Worm (Caenorhabditis elegans): ENCODE results near the gene magu-1.

The magu-1 gene

DNA sequence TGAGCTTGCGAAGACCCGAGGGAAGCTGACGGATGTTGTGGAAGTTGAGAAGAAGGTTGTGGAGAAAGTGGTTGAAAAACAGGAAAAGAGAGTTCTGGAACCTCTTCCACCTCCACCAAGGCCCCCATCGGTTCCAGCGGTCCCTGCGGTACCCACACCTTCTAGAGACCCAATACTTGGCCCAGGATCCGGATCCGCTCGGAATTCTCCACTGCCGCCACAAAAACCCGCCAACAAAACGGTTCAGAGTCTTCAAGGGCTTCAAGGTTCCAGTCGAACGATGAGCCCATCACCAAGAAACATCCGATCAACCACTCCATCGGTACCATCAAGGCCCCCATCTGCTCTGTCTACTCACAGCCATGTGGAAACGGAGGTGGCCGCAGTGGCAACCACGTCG, 34.5 kb downstream of the magu-1 start:
- no peak for TF ChIP-seq unc-62 (GFP tag; optimal IDR thresholded peaks at IDR 0.05)

DNA sequence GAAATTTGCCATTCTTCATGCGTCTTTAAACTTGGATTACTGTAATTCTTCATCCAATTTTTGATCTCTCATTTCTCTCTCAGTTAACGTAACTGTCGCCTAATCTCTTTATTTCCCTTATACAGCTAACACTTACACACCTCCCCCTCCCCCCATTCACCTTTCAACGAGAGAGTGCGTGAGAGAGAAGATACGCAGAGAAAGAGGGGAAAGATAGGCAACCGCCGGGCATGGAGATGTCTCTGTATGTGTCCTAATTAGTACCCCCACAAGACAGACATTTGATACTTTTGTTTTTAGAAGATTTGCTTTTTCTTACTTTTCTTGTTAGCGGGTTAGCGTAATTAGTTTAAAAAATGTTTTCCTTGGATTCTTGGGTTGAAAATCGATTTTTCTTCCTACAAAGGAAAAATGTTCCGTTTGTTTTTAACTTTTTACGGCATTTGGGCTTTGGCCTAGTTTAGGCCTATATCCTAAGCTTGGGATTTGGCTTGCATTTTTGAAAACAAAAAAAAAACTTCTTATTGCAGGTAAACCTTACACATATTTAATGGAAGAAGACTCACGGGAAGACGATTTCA, 37.1 kb downstream of the magu-1 start, which contains the start of gene affl-2:
TSS of gene affl-2 (plus strand) at position 531 of the 581 bp plus-strand sequence.
- TF ChIP-seq unc-62 (GFP tag; optimal IDR thresholded peaks at IDR 0.05): no peak

DNA sequence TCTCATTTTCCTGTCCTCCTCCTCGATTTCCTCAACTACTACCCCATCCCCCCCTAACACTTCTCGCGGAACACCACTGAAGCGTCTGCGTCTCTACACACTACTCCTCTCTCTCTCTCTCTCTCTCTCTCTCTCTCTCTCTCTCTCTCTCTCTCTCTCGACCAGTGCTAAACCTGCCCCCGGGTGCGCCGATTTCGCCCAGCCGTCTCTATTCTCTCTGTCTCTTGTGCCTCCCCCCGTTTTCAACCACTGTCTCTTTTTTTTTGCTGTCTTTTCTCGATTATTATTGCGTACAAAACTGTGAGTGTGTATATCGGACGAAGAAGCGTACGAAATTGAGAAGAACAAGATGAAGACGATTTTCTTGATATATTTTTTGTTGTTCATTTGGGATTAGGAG, 38.5 kb downstream of the magu-1 start:
- no peak for TF ChIP-seq unc-62 (GFP tag; optimal IDR thresholded peaks at IDR 0.05)

- no peak for TF ChIP-seq unc-62 (GFP tag; optimal IDR thresholded peaks at IDR 0.05)
Measured at ce11 chrIII:429038-429437, 42.5 kb downstream of the magu-1 start, which contains the start of gene cec-8. Gene cec-8, plus strand, starts transcription at chrIII:429338.

- TF ChIP-seq unc-62 (GFP tag; optimal IDR thresholded peaks at IDR 0.05): no peak
Measured at ce11 chrIII:423875-424274, 47.6 kb downstream of the magu-1 start.

DNA sequence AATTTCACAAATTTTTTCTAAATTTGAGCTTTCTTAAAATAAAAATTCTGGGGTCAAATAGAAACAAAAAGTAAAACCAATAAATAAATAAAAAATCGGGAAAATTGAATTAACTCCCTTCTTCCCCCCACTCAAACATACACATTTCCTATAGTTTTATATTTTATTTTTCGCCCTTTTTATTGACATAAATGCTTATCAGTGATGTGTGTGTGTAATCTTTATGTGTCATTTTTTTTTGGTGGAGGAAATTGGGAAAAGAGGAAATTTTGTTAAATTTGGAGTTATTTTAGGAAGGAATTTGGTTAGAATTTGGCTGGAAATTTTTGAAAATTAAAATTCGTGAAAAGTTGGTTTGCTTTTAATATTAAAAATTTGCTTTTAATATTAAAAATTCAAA, 48.9 kb downstream of the magu-1 start:
- no peak for TF ChIP-seq unc-62 (GFP tag; optimal IDR thresholded peaks at IDR 0.05)

ce11 chrIII:418649-419048, 52.9 kb downstream of the magu-1 start, which contains the start of gene stim-1:
Gene stim-1, minus strand, starts transcription at chrIII:418749.
- TF ChIP-seq unc-62 (GFP tag; optimal IDR thresholded peaks at IDR 0.05): no peak

All from whole organism, dauer.